Fruit fly (Drosophila melanogaster): ENCODE measurements around the gene CG4022.

DNA sequence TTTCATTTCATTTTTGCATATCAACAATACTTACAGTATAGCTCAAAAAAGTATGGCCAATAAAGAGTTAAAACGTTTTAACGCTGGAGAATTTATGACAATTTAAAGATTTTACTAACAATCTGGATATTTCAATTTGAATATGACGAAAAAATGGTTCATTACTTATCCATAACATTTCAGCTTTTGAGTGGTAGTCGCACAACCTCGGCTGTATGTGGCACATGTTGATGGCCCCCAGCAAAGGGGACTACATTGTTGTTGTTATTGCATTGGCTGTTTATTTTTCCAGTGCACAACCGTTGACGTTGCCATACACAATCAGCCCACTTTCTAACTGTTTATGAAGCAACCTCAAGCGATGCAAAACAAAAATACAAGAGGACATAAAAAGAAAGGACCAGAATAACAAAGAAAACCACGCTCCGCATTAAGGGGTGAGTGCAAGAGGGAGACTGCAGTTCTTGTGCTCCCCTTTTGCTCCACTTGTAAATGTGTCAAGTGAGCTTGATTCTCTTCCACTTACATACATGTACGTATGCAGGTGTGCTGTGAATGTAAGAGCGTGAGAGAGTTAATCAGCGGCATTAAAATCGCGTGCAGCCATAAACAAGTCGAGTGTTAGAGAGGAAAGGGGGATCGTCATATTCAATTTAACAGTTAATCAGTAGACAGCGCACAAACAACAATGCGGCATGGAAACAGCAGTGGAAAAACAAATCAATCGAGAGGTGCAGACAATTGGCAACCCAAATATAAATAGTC is 9.6 kb upstream of the CG4022 start:
- TF ChIP-seq EcR (GFP tag; optimal IDR thresholded peaks at IDR 0.05) = peak; percentile 91
- TF ChIP-seq D1 (tag; optimal IDR thresholded peaks at IDR 0.05) = peak; percentile 96
- TF ChIP-seq Pif1A (GFP tag; optimal IDR thresholded peaks at IDR 0.05) = peak; percentile 94
- peak; percentile 95 for TF ChIP-seq CG34367 (tag; optimal IDR thresholded peaks at IDR 0.05)
- TF ChIP-seq CG14655 (GFP tag; optimal IDR thresholded peaks at IDR 0.05) = peak; percentile 92
- TF ChIP-seq Pif1B (GFP tag; optimal IDR thresholded peaks at IDR 0.05) = peak; percentile 96
- TF ChIP-seq Snoo (tag; optimal IDR thresholded peaks at IDR 0.05) = peak; percentile 94
